Worm (Caenorhabditis elegans) whole organism, young adult: ENCODE results near the gene srz-90.

Experiments used
- B0261.1 ChIP-seq: sonication (generic microtip); optimal IDR thresholded peaks from 2 replicates; lab custom pipeline; 2016; ENCODE audit warnings: mild to moderate bottlenecking, missing genetic modification characterization, moderate library complexity, missing compliant biosample characterization
- B0336.3 ChIP-seq: fragments of 200-800 bp; sonication (Bioruptor generic); IDR thresholded peaks from 2 replicates; pipeline ENCODE4 v1.3.6; 2022; ENCODE audit warnings: missing genetic modification characterization, missing compliant biosample characterization
- C06A6.2 ChIP-seq: fragments of 200-800 bp; sonication (Bioruptor generic); conservative IDR thresholded peaks from 2 replicates; pipeline ENCODE4 v1.3.6; 2022; ENCODE audit warnings: missing genetic modification characterization, missing compliant biosample characterization
- C17E4.6 ChIP-seq: fragments of 200-800 bp; sonication (Bioruptor generic); IDR thresholded peaks from 2 replicates; pipeline ENCODE4 v1.3.6; 2022; ENCODE audit warnings: missing genetic modification reagents, missing genetic modification characterization, missing compliant biosample characterization
- D2030.7 ChIP-seq: fragments of 200-800 bp; sonication (Bioruptor generic); IDR thresholded peaks from 2 replicates; pipeline ENCODE4 v1.3.6; 2022; ENCODE audit warnings: missing genetic modification reagents, missing genetic modification characterization, missing compliant biosample characterization
- F10E7.11 ChIP-seq: sonication (generic microtip); optimal IDR thresholded peaks from 2 replicates; lab custom pipeline; 2017; ENCODE audit warnings: mild to moderate bottlenecking, missing genetic modification characterization, moderate library complexity, missing compliant biosample characterization
- F39B2.1 ChIP-seq: fragments of 200-800 bp; sonication (Bioruptor generic); IDR thresholded peaks from 2 replicates; pipeline ENCODE4 v1.3.6; 2022; ENCODE audit warnings: missing genetic modification reagents, missing genetic modification characterization, missing compliant biosample characterization
- F55B11.4 ChIP-seq: sonication (generic microtip); optimal IDR thresholded peaks from 2 replicates; lab custom pipeline; 2016; ENCODE audit warnings: missing compliant biosample characterization, missing genetic modification characterization, borderline replicate concordance; ENCODE audit not compliant: insufficient read depth
- K11D2.4 ChIP-seq: fragments of 200-800 bp; sonication (Bioruptor generic); IDR thresholded peaks from 2 replicates; pipeline ENCODE4 v1.3.6; 2022; ENCODE audit warnings: missing genetic modification reagents, missing genetic modification characterization, missing compliant biosample characterization
- T26A5.8 ChIP-seq: sonication (generic microtip); optimal IDR thresholded peaks from 2 replicates; lab custom pipeline; 2016; ENCODE audit warnings: missing genetic modification characterization, missing compliant biosample characterization
- Y53F4B.3 ChIP-seq: fragments of 200-800 bp; sonication (Bioruptor generic); IDR thresholded peaks from 2 replicates; pipeline ENCODE4 v1.3.6; 2022; ENCODE audit warnings: missing genetic modification reagents, missing genetic modification characterization, missing compliant biosample characterization
- Y53G8AR.9 ChIP-seq: fragments of 200-800 bp; sonication (Bioruptor generic); conservative IDR thresholded peaks from 2 replicates; pipeline ENCODE4 v1.3.6; 2022; ENCODE audit warnings: missing genetic modification reagents, missing genetic modification characterization, missing compliant biosample characterization
- akir-1 ChIP-seq: fragments of 200-800 bp; sonication (Bioruptor generic); optimal IDR thresholded peaks from 2 replicates; lab custom pipeline; 2018; ENCODE audit warnings: mild to moderate bottlenecking, missing genetic modification characterization, moderate library complexity, missing compliant biosample characterization
- aptf-2 ChIP-seq: fragments of 200-800 bp; sonication (Bioruptor generic); conservative IDR thresholded peaks from 2 replicates; pipeline ENCODE4 v1.3.6; 2022; ENCODE audit warnings: missing genetic modification reagents, missing genetic modification characterization, missing compliant biosample characterization
- atf-7 ChIP-seq: sonication (generic microtip); optimal IDR thresholded peaks from 2 replicates; lab custom pipeline; 2017; ENCODE audit warnings: mild to moderate bottlenecking, missing genetic modification characterization, missing compliant biosample characterization
- attf-3 ChIP-seq: fragments of 200-800 bp; sonication (Bioruptor generic); conservative IDR thresholded peaks from 2 replicates; pipeline ENCODE4 v1.3.6; 2022; ENCODE audit warnings: missing genetic modification reagents, missing genetic modification characterization, missing compliant biosample characterization
- bed-1 ChIP-seq: fragments of 200-800 bp; sonication (Bioruptor generic); IDR thresholded peaks from 2 replicates; pipeline ENCODE4 v1.3.6; 2022; ENCODE audit warnings: missing genetic modification reagents, missing genetic modification characterization, missing compliant biosample characterization
- ceh-100 ChIP-seq: fragments of 200-800 bp; sonication (Bioruptor generic); IDR thresholded peaks from 2 replicates; pipeline ENCODE4 v1.3.6; 2022; ENCODE audit warnings: missing genetic modification reagents, missing genetic modification characterization, missing compliant biosample characterization
- ceh-58 ChIP-seq: fragments of 200-800 bp; sonication (Bioruptor generic); IDR thresholded peaks from 2 replicates; pipeline ENCODE4 v1.3.6; 2022; ENCODE audit warnings: missing genetic modification characterization, missing compliant biosample characterization
- dox-1 ChIP-seq: fragments of 200-800 bp; sonication (Bioruptor generic); IDR thresholded peaks from 2 replicates; pipeline ENCODE4 v1.3.6; 2022; ENCODE audit warnings: missing genetic modification reagents, missing genetic modification characterization, missing compliant biosample characterization
- dpl-1 ChIP-seq: fragments of 150-350 bp; optimal IDR thresholded peaks from 2 replicates; lab custom pipeline; 2014; ENCODE audit warnings: missing biosample characterization, missing genetic modification reagents, missing genetic modification characterization
- efl-1 ChIP-seq: fragments of 150-350 bp; optimal IDR thresholded peaks from 2 replicates; lab custom pipeline; 2014; ENCODE audit warnings: missing biosample characterization, missing genetic modification reagents, missing genetic modification characterization
- ets-4 ChIP-seq: fragments of 200-800 bp; sonication (Bioruptor generic); optimal IDR thresholded peaks from 2 replicates; lab custom pipeline; 2018; ENCODE audit warnings: mild to moderate bottlenecking, missing genetic modification characterization, missing compliant biosample characterization
- gei-17 ChIP-seq: fragments of 200-800 bp; sonication (Bioruptor generic); optimal IDR thresholded peaks from 2 replicates; lab custom pipeline; 2018; ENCODE audit warnings: mild to moderate bottlenecking, missing genetic modification characterization, missing compliant biosample characterization
- him-1 ChIP-seq: sonication (generic microtip); optimal IDR thresholded peaks from 2 replicates; lab custom pipeline; 2016; ENCODE audit warnings: missing genotype, missing genetic modification reagents, missing genetic modification characterization, missing compliant biosample characterization
- hmg-1.2 ChIP-seq: fragments of 200-800 bp; sonication (Bioruptor generic); IDR thresholded peaks from 2 replicates; pipeline ENCODE4 v1.3.6; 2022; ENCODE audit warnings: missing genetic modification reagents, missing genetic modification characterization, missing compliant biosample characterization
- lag-1 ChIP-seq: fragments of 200-800 bp; sonication (Bioruptor generic); IDR thresholded peaks from 2 replicates; pipeline ENCODE4 v1.3.6; 2022; ENCODE audit warnings: missing genetic modification reagents, missing genetic modification characterization, missing compliant biosample characterization
- let-607 ChIP-seq, 2 experiments: fragments of 200-800 bp in 1 of 2; sonication (Bioruptor generic) in 1 of 2; sonication (generic microtip) in 1 of 2; optimal IDR thresholded peaks; 2 replicates each; lab custom pipeline; 2016 to 2018; ENCODE audit warnings: mild to moderate bottlenecking in 2 of 2, missing compliant biosample characterization in 2 of 2, missing genetic modification characterization in 2 of 2, moderate library complexity in 2 of 2, missing genotype in 1 of 2
- lin-26 ChIP-seq: fragments of 200-800 bp; sonication (Bioruptor generic); IDR thresholded peaks from 2 replicates; pipeline ENCODE4 v1.3.6; 2022; ENCODE audit warnings: missing genetic modification reagents, missing genetic modification characterization, missing compliant biosample characterization
- lin-35 ChIP-seq, 3 experiments: fragments of 150-350 bp in 2 of 3; sonication (generic microtip) in 1 of 3; optimal IDR thresholded peaks; 2 replicates each; lab custom pipeline; 2014 to 2018; ENCODE audit warnings: missing biosample characterization in 3 of 3, missing genetic modification characterization in 3 of 3, missing genetic modification reagents in 3 of 3
- lir-1 ChIP-seq: fragments of 200-800 bp; sonication (Bioruptor generic); conservative IDR thresholded peaks from 2 replicates; pipeline ENCODE4 v1.3.6; 2022; ENCODE audit warnings: missing genetic modification reagents, missing genetic modification characterization, missing compliant biosample characterization
- lsl-1 ChIP-seq: fragments of 200-800 bp; sonication (Bioruptor generic); optimal IDR thresholded peaks from 2 replicates; lab custom pipeline; 2018; ENCODE audit warnings: mild to moderate bottlenecking, missing genetic modification characterization, moderate library complexity, missing compliant biosample characterization
- madf-3 ChIP-seq: fragments of 200-800 bp; sonication (Bioruptor generic); IDR thresholded peaks from 2 replicates; pipeline ENCODE4 v1.3.6; 2022; ENCODE audit warnings: missing genetic modification reagents, missing genetic modification characterization, missing compliant biosample characterization
- madf-8 ChIP-seq: fragments of 200-800 bp; sonication (Bioruptor generic); conservative IDR thresholded peaks from 2 replicates; pipeline ENCODE4 v1.3.6; 2022; ENCODE audit warnings: missing genetic modification reagents, missing genetic modification characterization, missing compliant biosample characterization
- mes-4 ChIP-seq: sonication (generic microtip); optimal IDR thresholded peaks from 2 replicates; lab custom pipeline; 2016; ENCODE audit warnings: missing genotype, missing genetic modification characterization, missing compliant biosample characterization
- nhr-120 ChIP-seq: fragments of 200-800 bp; sonication (Bioruptor generic); IDR thresholded peaks from 2 replicates; pipeline ENCODE4 v1.3.6; 2022; ENCODE audit warnings: missing genetic modification characterization, missing compliant biosample characterization
- rcor-1 ChIP-seq: fragments of 200-800 bp; sonication (Bioruptor generic); IDR thresholded peaks from 2 replicates; pipeline ENCODE4 v1.3.6; 2022; ENCODE audit warnings: missing genetic modification reagents, missing genetic modification characterization, missing compliant biosample characterization
- snpc-1.1 ChIP-seq: sonication (generic microtip); optimal IDR thresholded peaks from 2 replicates; lab custom pipeline; 2017; ENCODE audit warnings: missing genetic modification characterization, mild to moderate bottlenecking, missing compliant biosample characterization, antibody characterized with exemption, moderate library complexity, missing genotype, missing genetic modification reagents; ENCODE audit not compliant: insufficient read depth
- somi-1 ChIP-seq: fragments of 200-800 bp; sonication (Bioruptor generic); optimal IDR thresholded peaks from 2 replicates; lab custom pipeline; 2018; ENCODE audit warnings: mild to moderate bottlenecking, missing genetic modification characterization, missing compliant biosample characterization
- sptf-2 ChIP-seq: fragments of 200-800 bp; sonication (Bioruptor generic); optimal IDR thresholded peaks from 2 replicates; lab custom pipeline; 2018; ENCODE audit warnings: mild to moderate bottlenecking, missing genetic modification characterization, missing compliant biosample characterization
- tbx-9 ChIP-seq: sonication (generic microtip); optimal IDR thresholded peaks from 2 replicates; lab custom pipeline; 2016; ENCODE audit warnings: borderline replicate concordance, missing genetic modification characterization, inconsistent platforms, missing compliant biosample characterization
- unc-130 ChIP-seq: sonication (generic microtip); optimal IDR thresholded peaks from 2 replicates; lab custom pipeline; 2016; ENCODE audit warnings: missing genetic modification reagents, missing genetic modification characterization, missing compliant biosample characterization
- unc-62 ChIP-seq: fragments of 150-350 bp; optimal IDR thresholded peaks from 2 replicates; lab custom pipeline; 2014; ENCODE audit warnings: missing biosample characterization, missing genetic modification reagents, missing genetic modification characterization
- xnd-1 ChIP-seq: sonication (generic microtip); optimal IDR thresholded peaks from 2 replicates; lab custom pipeline; 2016; ENCODE audit warnings: missing genotype, missing genetic modification reagents, missing genetic modification characterization, missing compliant biosample characterization
- zim-3 ChIP-seq: sonication (generic microtip); optimal IDR thresholded peaks from 2 replicates; lab custom pipeline; 2017; ENCODE audit warnings: mild to moderate bottlenecking, missing genetic modification characterization, moderate library complexity, missing compliant biosample characterization
- ztf-28 ChIP-seq: fragments of 200-800 bp; sonication (Bioruptor generic); IDR thresholded peaks from 2 replicates; pipeline ENCODE4 v1.3.6; 2022; ENCODE audit warnings: missing genetic modification reagents, missing genetic modification characterization, missing compliant biosample characterization

The srz-90 gene

ce11 chrV:17532686-17533085 lies 4.9 kb downstream of the srz-90 start, which contains the start of gene C18D4.3:
TSS of gene C18D4.3 (minus strand) at chrV:17532786.
- TF ChIP-seq tbx-9 (tag; lab: Kevin White, UChicago) (no peak), B0336.3 (no peak), atf-7 (tag; lab: Kevin White, UChicago) (no peak), efl-1 (GFP tag; lab: Kevin White, UChicago) (no peak), lag-1 (GFP tag; lab: Robert Waterston, UW) (no peak), dox-1 (GFP tag; lab: Robert Waterston, UW) (no peak), C17E4.6 (GFP tag; lab: Robert Waterston, UW) (no peak), D2030.7 (GFP tag; lab: Robert Waterston, UW) (no peak)

- TF ChIP-seq B0261.1 (no peak), lir-1 (GFP tag; lab: Robert Waterston, UW) (no peak), F10E7.11 (no peak), unc-130 (GFP tag; lab: Kevin White, UChicago) (no peak), C06A6.2 (GFP tag; lab: Robert Waterston, UW) (no peak), nhr-120 (GFP tag; lab: Robert Waterston, UW) (no peak), ztf-28 (GFP tag; lab: Robert Waterston, UW) (no peak), T26A5.8 (tag; lab: Kevin White, UChicago) (no peak), madf-3 (GFP tag; lab: Robert Waterston, UW) (no peak), aptf-2 (GFP tag; lab: Robert Waterston, UW) (no peak), unc-62 (no peak), K11D2.4 (GFP tag; lab: Robert Waterston, UW) (no peak), rcor-1 (GFP tag; lab: Robert Waterston, UW) (no peak), bed-1 (GFP tag; lab: Robert Waterston, UW) (no peak), F55B11.4 (tag; lab: Kevin White, UChicago) (no peak)
These were observed 5.4 kb downstream of the srz-90 start for ce11 chrV:17533200-17533599.

ce11 chrV:17538279-17538896 lies 10.6 kb downstream of the srz-90 start, which contains the start of gene C18D4.6:
TSS of gene C18D4.6 (minus strand) at chrV:17538375.
- TF ChIP-seq dpl-1 (GFP tag; lab: Kevin White, UChicago) (no peak), Y53F4B.3 (GFP tag; lab: Robert Waterston, UW) (no peak), ztf-28 (GFP tag; lab: Robert Waterston, UW) (no peak), gei-17 (GFP tag; lab: Kevin White, UChicago) (no peak), sptf-2 (GFP tag; lab: Kevin White, UChicago) (no peak), madf-8 (GFP tag; lab: Robert Waterston, UW) (no peak), ceh-58 (GFP tag; lab: Robert Waterston, UW) (no peak), Y53G8AR.9 (GFP tag; lab: Robert Waterston, UW) (no peak), zim-3 (tag; lab: Kevin White, UChicago) (no peak), lin-35 (GFP tag; optimal IDR thresholded peaks at IDR 0.05; lab: Kevin White, UChicago) (peak in 1 of 3 experiments; percentile 22), lsl-1 (GFP tag; lab: Kevin White, UChicago) (no peak), lin-26 (GFP tag; lab: Robert Waterston, UW) (no peak), let-607 (tag; optimal IDR thresholded peaks at IDR 0.05; lab: Kevin White, UChicago) (no peak), somi-1 (GFP tag; lab: Kevin White, UChicago) (no peak), mes-4 (no peak), attf-3 (GFP tag; lab: Robert Waterston, UW) (peak; percentile 79), ets-4 (GFP tag; lab: Kevin White, UChicago) (no peak), akir-1 (GFP tag; lab: Kevin White, UChicago) (no peak), xnd-1 (tag; lab: Kevin White, UChicago) (no peak), him-1 (tag; lab: Kevin White, UChicago) (no peak), snpc-1.1 (tag; lab: Kevin White, UChicago) (no peak), atf-7 (tag; lab: Kevin White, UChicago) (no peak), F39B2.1 (GFP tag; lab: Robert Waterston, UW) (no peak), hmg-1.2 (peak; percentile 91), ceh-100 (GFP tag; lab: Robert Waterston, UW) (no peak)
